Worm (Caenorhabditis elegans): ENCODE measurements around the gene acbp-7.

acbp-7 gene

DNA sequence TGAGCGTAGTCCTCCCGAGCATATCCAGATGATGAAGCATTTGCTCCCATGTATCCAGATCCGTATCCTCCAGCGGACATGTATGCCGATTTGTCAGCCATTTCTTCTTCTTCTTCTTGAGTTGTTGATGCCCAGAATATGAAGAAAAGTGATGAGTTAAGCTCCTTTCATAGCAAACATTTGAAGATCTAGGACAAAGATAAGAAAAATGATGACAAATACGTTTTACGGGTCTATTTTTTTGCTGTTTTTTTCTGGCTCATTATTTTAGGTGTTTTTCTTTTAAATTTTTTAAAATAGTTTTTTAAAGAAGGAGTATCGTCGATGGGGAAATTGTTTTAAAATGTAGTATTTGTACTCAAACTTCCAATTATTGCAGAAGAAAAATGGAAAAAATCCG lies 7.3 kb upstream of the acbp-7 start, which contains the start of gene nspd-9:
Gene nspd-9, minus strand, starts transcription at position 101 of the 400 bp plus-strand sequence.
- no peak for TF ChIP-seq hlh-11 (tag; optimal IDR thresholded peaks at IDR 0.05)
- TF ChIP-seq ceh-28 (tag; optimal IDR thresholded peaks at IDR 0.05): no peak
- TF ChIP-seq nhr-102 (tag; optimal IDR thresholded peaks at IDR 0.05): no peak
- TF ChIP-seq unc-62 (GFP tag; optimal IDR thresholded peaks at IDR 0.05 in 1 of 2): no peak
- no peak for TF ChIP-seq unc-62 (tag; optimal IDR thresholded peaks at IDR 0.05)
- TF ChIP-seq unc-130 (GFP tag; optimal IDR thresholded peaks at IDR 0.05): no peak
- no peak for TF ChIP-seq vab-7 (GFP tag; IDR thresholded peaks at IDR 0.05)
- no peak for TF ChIP-seq fos-1 (tag; optimal IDR thresholded peaks at IDR 0.05)
- TF ChIP-seq ceh-62 (tag; optimal IDR thresholded peaks at IDR 0.05): no peak
- no peak for TF ChIP-seq zip-2 (tag; optimal IDR thresholded peaks at IDR 0.05)
- no peak for TF ChIP-seq egl-27 (tag; optimal IDR thresholded peaks at IDR 0.05)
- TF ChIP-seq dmd-6 (GFP tag; IDR thresholded peaks at IDR 0.05): no peak
- TF ChIP-seq T20F7.1 (GFP tag; optimal IDR thresholded peaks at IDR 0.05): no peak
- no peak for TF ChIP-seq jun-1 (tag; optimal IDR thresholded peaks at IDR 0.05)
- no peak for TF ChIP-seq daf-8 (GFP tag; IDR thresholded peaks at IDR 0.05)
- no peak for TF ChIP-seq ztf-7 (tag; optimal IDR thresholded peaks at IDR 0.05)
- TF ChIP-seq R02D3.7 (tag; optimal IDR thresholded peaks at IDR 0.05): no peak
- TF ChIP-seq madf-9 (GFP tag; conservative IDR thresholded peaks at IDR 0.05): no peak

DNA sequence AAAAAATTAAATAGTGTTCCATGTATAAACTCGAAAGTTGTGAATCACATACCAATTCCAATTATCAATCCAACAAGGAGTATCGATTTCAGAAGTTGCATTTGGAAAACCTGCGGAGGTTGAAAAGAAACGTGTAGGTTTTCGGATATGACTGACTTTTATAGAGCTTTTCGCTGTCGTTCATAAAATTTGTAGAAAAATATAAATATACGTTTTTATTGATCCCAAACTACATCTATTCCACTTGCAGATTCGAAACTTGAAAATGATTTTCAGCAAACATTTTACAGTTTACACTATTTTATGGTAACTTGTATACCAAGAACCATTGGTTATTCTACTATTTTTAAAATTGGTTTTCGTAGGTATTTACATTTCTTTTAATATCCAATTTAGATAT lies 4.6 kb downstream of the acbp-7 start, which contains the start of gene clec-156:
Gene clec-156, minus strand, starts transcription at position 101 of the 400 bp plus-strand sequence.
- TF ChIP-seq lin-39 (tag; optimal IDR thresholded peaks at IDR 0.05): no peak
- TF ChIP-seq unc-62 (GFP tag; optimal IDR thresholded peaks at IDR 0.05 in 1 of 2): peak in 1 of 2 experiments; percentile 51
- TF ChIP-seq unc-62 (tag; optimal IDR thresholded peaks at IDR 0.05): no peak

DNA sequence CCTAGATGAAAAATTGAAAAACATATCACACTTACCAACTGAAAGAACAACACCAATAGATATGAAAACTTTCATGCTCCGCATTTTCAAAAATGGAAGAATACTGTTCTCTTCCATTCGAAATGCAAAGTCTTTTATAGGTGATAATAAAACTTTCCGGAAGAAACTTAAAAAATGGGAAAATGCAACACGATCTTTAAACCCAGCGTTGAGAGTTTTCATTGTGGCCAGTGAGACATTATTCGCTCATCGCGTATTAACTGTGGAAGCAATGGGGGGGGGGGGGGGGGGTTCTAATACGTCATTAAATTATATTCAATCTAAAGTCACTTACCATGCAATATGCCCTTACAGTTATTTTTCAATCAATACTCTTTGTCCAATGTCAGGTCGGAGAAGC lies 6.8 kb downstream of the acbp-7 start, which contains the start of the genes clec-157 and fkh-5:
Gene clec-157, minus strand, starts transcription at position 101 of the 400 bp plus-strand sequence.
Gene fkh-5, plus strand, starts transcription at position 336 of the 400 bp plus-strand sequence.
- TF ChIP-seq unc-62 (GFP tag; optimal IDR thresholded peaks at IDR 0.05 in 1 of 2) (peak in 1 of 2 experiments; percentile 63), unc-62 (tag; optimal IDR thresholded peaks at IDR 0.05) (no peak), nhr-48 (tag; optimal IDR thresholded peaks at IDR 0.05) (no peak)

ce11 chrIII:4849739-4850138 lies 12.2 kb downstream of the acbp-7 start, which contains the start of gene nonu-1:
nonu-1 (minus strand) TSS chrIII:4849907.
- TF ChIP-seq aha-1 (tag): peak; percentile 64
- TF ChIP-seq dmd-6 (GFP tag; IDR thresholded peaks at IDR 0.05): peak; percentile 11; the same call in 1 of the 2 replicates
- no peak for TF ChIP-seq T20F7.1 (GFP tag; optimal IDR thresholded peaks at IDR 0.05)
- TF ChIP-seq hlh-30 (tag; optimal IDR thresholded peaks at IDR 0.05; ENCODE audit: insufficient read depth): peak; percentile 86
- no peak for TF ChIP-seq F10B5.3 (tag; optimal IDR thresholded peaks at IDR 0.05)
- no peak for TF ChIP-seq lim-7 (GFP tag; IDR thresholded peaks at IDR 0.05)
- no peak for TF ChIP-seq pha-4 (GFP tag; IDR thresholded peaks at IDR 0.05)
- TF ChIP-seq pha-4 (tag; optimal IDR thresholded peaks at IDR 0.05): no peak
- no peak for TF ChIP-seq sdz-12 (GFP tag; optimal IDR thresholded peaks at IDR 0.05)
- no peak for TF ChIP-seq ces-1 (GFP tag; optimal IDR thresholded peaks at IDR 0.05)

- TF ChIP-seq mes-2 (tag; optimal IDR thresholded peaks at IDR 0.05; ENCODE audit: poor library complexity, severe bottlenecking) (peak; percentile 50), Y75B8A.6 (GFP tag; IDR thresholded peaks at IDR 0.05) (no peak), ctbp-1 (GFP tag; IDR thresholded peaks at IDR 0.05) (no peak), attf-4 (tag; optimal IDR thresholded peaks at IDR 0.05) (no peak), zip-2 (tag; optimal IDR thresholded peaks at IDR 0.05) (no peak), hlh-30 (tag; optimal IDR thresholded peaks at IDR 0.05; ENCODE audit: insufficient read depth) (no peak), nhr-11 (tag; optimal IDR thresholded peaks at IDR 0.05) (no peak), pha-4 (GFP tag; IDR thresholded peaks at IDR 0.05) (no peak), pha-4 (tag; optimal IDR thresholded peaks at IDR 0.05) (no peak), ztf-11 (tag; optimal IDR thresholded peaks at IDR 0.05) (no peak), D1046.2 (GFP tag; IDR thresholded peaks at IDR 0.05) (no peak), F44E2.7 (GFP tag; IDR thresholded peaks at IDR 0.05) (no peak), nhr-111 (GFP tag; optimal IDR thresholded peaks at IDR 0.05) (no peak), lsy-2 (tag; optimal IDR thresholded peaks at IDR 0.05) (peak in 1 of 2 experiments; percentile 63), nhr-10 (tag; optimal IDR thresholded peaks at IDR 0.05) (no peak), ceh-32 (tag; optimal IDR thresholded peaks at IDR 0.05; ENCODE audit: poor library complexity) (no peak), madf-5 (GFP tag; IDR thresholded peaks at IDR 0.05) (no peak), dpl-1 (GFP tag; optimal IDR thresholded peaks at IDR 0.05) (peak; percentile 70), ztf-7 (tag; optimal IDR thresholded peaks at IDR 0.05) (no peak), jun-1 (tag; optimal IDR thresholded peaks at IDR 0.05) (no peak), mxl-2 (GFP tag; conservative IDR thresholded peaks at IDR 0.05) (no peak), nhr-25 (tag; optimal IDR thresholded peaks at IDR 0.05; ENCODE audit: borderline replicate concordance, insufficient read depth) (no peak)
Measured at ce11 chrIII:4850139-4850538, 12.6 kb downstream of the acbp-7 start, which contains the start of gene F26A1.1. F26A1.1 (plus strand) TSS chrIII:4850507.

All from whole organism, L4 larva.